Worm (Caenorhabditis elegans) whole organism, L1 larva: ENCODE results near the gene F55G7.5.

Experiments used
- C34B4.2 ChIP-seq: sonication (generic microtip); optimal IDR thresholded peaks from 2 replicates; lab custom pipeline; 2017; ENCODE audit warnings: mild to moderate bottlenecking, missing genetic modification characterization, missing compliant biosample characterization
- elt-3 ChIP-seq, 6 experiments: fragments of 150-350 bp in 1 of 6; sonication (generic microtip); optimal IDR thresholded peaks; 2 replicates each; lab custom pipeline; 2017 to 2018; ENCODE audit warnings: missing biosample characterization in 6 of 6, missing genetic modification characterization in 6 of 6, inconsistent platforms in 1 of 6
- fos-1 ChIP-seq: fragments of 150-350 bp; optimal IDR thresholded peaks from 2 replicates; lab custom pipeline; 2014; ENCODE audit warnings: missing biosample characterization, missing genetic modification characterization
- hpl-2 ChIP-seq: fragments of 150-350 bp; optimal IDR thresholded peaks from 2 replicates; lab custom pipeline; 2014; ENCODE audit warnings: missing biosample characterization, missing genetic modification reagents, missing genetic modification characterization
- lin-39 ChIP-seq: fragments of 150-350 bp; optimal IDR thresholded peaks from 2 replicates; lab custom pipeline; 2014; ENCODE audit warnings: missing biosample characterization, missing genetic modification reagents, missing genetic modification characterization
- nhr-28 ChIP-seq: fragments of 150-350 bp; optimal IDR thresholded peaks from 2 replicates; lab custom pipeline; 2014; ENCODE audit warnings: missing biosample characterization, missing genetic modification characterization
- nhr-90 ChIP-seq: sonication (generic microtip); optimal IDR thresholded peaks from 2 replicates; lab custom pipeline; 2016; ENCODE audit warnings: mild to moderate bottlenecking, missing genetic modification characterization, missing compliant biosample characterization; ENCODE audit not compliant: poor library complexity
- pqm-1 ChIP-seq: sonication (generic microtip); optimal IDR thresholded peaks from 3 replicates; lab custom pipeline; 2017; ENCODE audit warnings: missing biosample characterization, missing genetic modification characterization
- rnt-1 ChIP-seq: sonication (generic microtip); optimal IDR thresholded peaks from 2 replicates; lab custom pipeline; 2016; ENCODE audit warnings: mild to moderate bottlenecking, missing genetic modification characterization, moderate library complexity, missing compliant biosample characterization
- unc-62 ChIP-seq: fragments of 150-350 bp; optimal IDR thresholded peaks from 2 replicates; lab custom pipeline; 2014; ENCODE audit warnings: missing biosample characterization, missing genetic modification reagents, missing genetic modification characterization
- unc-86 ChIP-seq: sonication (generic microtip); optimal IDR thresholded peaks from 2 replicates; lab custom pipeline; 2016; ENCODE audit warnings: missing genetic modification characterization, missing compliant biosample characterization
- ztf-11 ChIP-seq, 2 experiments: sonication (generic microtip); optimal IDR thresholded peaks; 2 replicates each; lab custom pipeline; 2016 to 2017; ENCODE audit warnings: missing genetic modification characterization in 2 of 2, missing biosample characterization in 1 of 2, missing compliant biosample characterization in 1 of 2

ce11 chrX:11931559-11931958, 7.2 kb downstream of the F55G7.5 start, which contains the start of gene dot-1.4:
- TF ChIP-seq unc-86 (tag; lab: Kevin White, UChicago) (no peak), ztf-11 (tag; optimal IDR thresholded peaks at IDR 0.05; lab: Kevin White, UChicago) (no peak), pqm-1 (no peak), elt-3 (tag; optimal IDR thresholded peaks at IDR 0.05; lab: Kevin White, UChicago) (no peak), nhr-90 (tag; lab: Kevin White, UChicago) (no peak), lin-39 (no peak), nhr-28 (tag; lab: Kevin White, UChicago) (no peak), rnt-1 (tag; lab: Kevin White, UChicago) (no peak), unc-62 (GFP tag; lab: Kevin White, UChicago) (no peak), C34B4.2 (tag; lab: Kevin White, UChicago) (no peak), fos-1 (tag; lab: Kevin White, UChicago) (no peak), hpl-2 (GFP tag; lab: Kevin White, UChicago) (no peak)
